Worm (Caenorhabditis elegans) whole organism, young adult: ENCODE data around the gene srh-308.
A peak's percentile ranks its signal among the peaks of the same experiment; 100 is the strongest.
"Not testable (repeated sequence)": the region's sequence is repeated elsewhere in the genome, so short reads cannot be mapped to it uniquely, and the experiment has no call there.

ENCODE experiments used
- B0019.2 ChIP-seq: fragments of 200-800 bp; sonication (Bioruptor generic); conservative IDR thresholded peaks from 2 replicates; pipeline ENCODE4 v1.3.6; 2022; ENCODE audit warnings: missing genetic modification reagents, missing genetic modification characterization, missing compliant biosample characterization
- B0261.1 ChIP-seq: sonication (generic microtip); optimal IDR thresholded peaks from 2 replicates; lab custom pipeline; 2016; ENCODE audit warnings: mild to moderate bottlenecking, missing genetic modification characterization, moderate library complexity, missing compliant biosample characterization
- C06A6.2 ChIP-seq: fragments of 200-800 bp; sonication (Bioruptor generic); conservative IDR thresholded peaks from 2 replicates; pipeline ENCODE4 v1.3.6; 2022; ENCODE audit warnings: missing genetic modification characterization, missing compliant biosample characterization
- D2030.7 ChIP-seq: fragments of 200-800 bp; sonication (Bioruptor generic); IDR thresholded peaks from 2 replicates; pipeline ENCODE4 v1.3.6; 2022; ENCODE audit warnings: missing genetic modification reagents, missing genetic modification characterization, missing compliant biosample characterization
- F37B4.10 ChIP-seq: fragments of 200-800 bp; sonication (Bioruptor generic); IDR thresholded peaks from 2 replicates; pipeline ENCODE4 v1.3.6; 2022; ENCODE audit warnings: missing genetic modification characterization, missing compliant biosample characterization
- F52B5.7 ChIP-seq: sonication (generic microtip); optimal IDR thresholded peaks from 2 replicates; lab custom pipeline; 2016; ENCODE audit warnings: mild to moderate bottlenecking, missing genetic modification characterization, missing compliant biosample characterization
- F57A8.1 ChIP-seq: fragments of 200-800 bp; sonication (Bioruptor generic); optimal IDR thresholded peaks from 2 replicates; lab custom pipeline; 2018; ENCODE audit warnings: mild to moderate bottlenecking, missing genetic modification characterization, moderate library complexity, missing compliant biosample characterization
- K12H6.12 ChIP-seq: fragments of 200-800 bp; sonication (Bioruptor generic); optimal IDR thresholded peaks from 2 replicates; lab custom pipeline; 2018; ENCODE audit warnings: mild to moderate bottlenecking, missing genetic modification characterization, missing compliant biosample characterization
- Y53G8AR.9 ChIP-seq: fragments of 200-800 bp; sonication (Bioruptor generic); conservative IDR thresholded peaks from 2 replicates; pipeline ENCODE4 v1.3.6; 2022; ENCODE audit warnings: missing genetic modification reagents, missing genetic modification characterization, missing compliant biosample characterization
- akir-1 ChIP-seq: fragments of 200-800 bp; sonication (Bioruptor generic); optimal IDR thresholded peaks from 2 replicates; lab custom pipeline; 2018; ENCODE audit warnings: mild to moderate bottlenecking, missing genetic modification characterization, moderate library complexity, missing compliant biosample characterization
- atf-7 ChIP-seq: sonication (generic microtip); optimal IDR thresholded peaks from 2 replicates; lab custom pipeline; 2017; ENCODE audit warnings: mild to moderate bottlenecking, missing genetic modification characterization, missing compliant biosample characterization
- athp-1 ChIP-seq: sonication (generic microtip); optimal IDR thresholded peaks from 2 replicates; lab custom pipeline; 2017; ENCODE audit warnings: mild to moderate bottlenecking, missing genetic modification characterization, missing compliant biosample characterization
- attf-6 ChIP-seq: fragments of 200-800 bp; sonication (Bioruptor generic); IDR thresholded peaks from 2 replicates; pipeline ENCODE4 v1.3.6; 2022; ENCODE audit warnings: missing genetic modification reagents, missing genetic modification characterization, missing compliant biosample characterization
- bed-1 ChIP-seq: fragments of 200-800 bp; sonication (Bioruptor generic); IDR thresholded peaks from 2 replicates; pipeline ENCODE4 v1.3.6; 2022; ENCODE audit warnings: missing genetic modification reagents, missing genetic modification characterization, missing compliant biosample characterization
- bed-2 ChIP-seq: fragments of 200-800 bp; sonication (Bioruptor generic); IDR thresholded peaks from 2 replicates; pipeline ENCODE4 v1.3.6; 2022; ENCODE audit warnings: missing genetic modification reagents, missing genetic modification characterization, missing compliant biosample characterization
- cebp-1 ChIP-seq, 2 experiments: fragments of 200-800 bp in 1 of 2; sonication (Bioruptor generic) in 1 of 2; sonication (generic microtip) in 1 of 2; IDR thresholded peaks in 1 of 2; optimal IDR thresholded peaks in 1 of 2; 2 replicates each; pipeline versions ENCODE4 v1.3.6 to Lab custom; 2017 to 2022; ENCODE audit warnings: missing compliant biosample characterization in 2 of 2, missing genetic modification characterization in 2 of 2, mild to moderate bottlenecking in 1 of 2, missing genetic modification reagents in 1 of 2, moderate library complexity in 1 of 2
- cebp-2 ChIP-seq: fragments of 200-800 bp; sonication (Bioruptor generic); IDR thresholded peaks from 2 replicates; pipeline ENCODE4 v1.3.6; 2022; ENCODE audit warnings: missing genetic modification characterization, missing compliant biosample characterization
- ceh-40 ChIP-seq: fragments of 200-800 bp; sonication (Bioruptor generic); IDR thresholded peaks from 2 replicates; pipeline ENCODE4 v1.3.6; 2022; ENCODE audit warnings: missing genetic modification characterization, missing compliant biosample characterization
- ceh-91 ChIP-seq: fragments of 200-800 bp; sonication (Bioruptor generic); IDR thresholded peaks from 2 replicates; pipeline ENCODE4 v1.3.6; 2022; ENCODE audit warnings: missing genetic modification reagents, missing genetic modification characterization, missing compliant biosample characterization
- ekl-4 ChIP-seq: fragments of 200-800 bp; sonication (Bioruptor generic); IDR thresholded peaks from 2 replicates; pipeline ENCODE4 v1.3.6; 2022; ENCODE audit warnings: missing genetic modification reagents, missing genetic modification characterization, missing compliant biosample characterization
- gei-17 ChIP-seq: fragments of 200-800 bp; sonication (Bioruptor generic); optimal IDR thresholded peaks from 2 replicates; lab custom pipeline; 2018; ENCODE audit warnings: mild to moderate bottlenecking, missing genetic modification characterization, missing compliant biosample characterization
- hmg-1.2 ChIP-seq: fragments of 200-800 bp; sonication (Bioruptor generic); IDR thresholded peaks from 2 replicates; pipeline ENCODE4 v1.3.6; 2022; ENCODE audit warnings: missing genetic modification reagents, missing genetic modification characterization, missing compliant biosample characterization
- hmg-20 ChIP-seq: fragments of 200-800 bp; sonication (Bioruptor generic); IDR thresholded peaks from 2 replicates; pipeline ENCODE4 v1.3.6; 2022; ENCODE audit warnings: missing genetic modification reagents, missing genetic modification characterization, missing compliant biosample characterization
- hsf-1 ChIP-seq: fragments of 200-800 bp; sonication (Bioruptor generic); IDR thresholded peaks from 2 replicates; pipeline ENCODE4 v1.3.6; 2022; ENCODE audit warnings: missing genetic modification reagents, missing genetic modification characterization, missing compliant biosample characterization
- lag-1 ChIP-seq: fragments of 200-800 bp; sonication (Bioruptor generic); IDR thresholded peaks from 2 replicates; pipeline ENCODE4 v1.3.6; 2022; ENCODE audit warnings: missing genetic modification reagents, missing genetic modification characterization, missing compliant biosample characterization
- let-607 ChIP-seq, 2 experiments: fragments of 200-800 bp in 1 of 2; sonication (Bioruptor generic) in 1 of 2; sonication (generic microtip) in 1 of 2; optimal IDR thresholded peaks; 2 replicates each; lab custom pipeline; 2016 to 2018; ENCODE audit warnings: mild to moderate bottlenecking in 2 of 2, missing compliant biosample characterization in 2 of 2, missing genetic modification characterization in 2 of 2, moderate library complexity in 2 of 2, missing genotype in 1 of 2
- lin-26 ChIP-seq: fragments of 200-800 bp; sonication (Bioruptor generic); IDR thresholded peaks from 2 replicates; pipeline ENCODE4 v1.3.6; 2022; ENCODE audit warnings: missing genetic modification reagents, missing genetic modification characterization, missing compliant biosample characterization
- lir-1 ChIP-seq: fragments of 200-800 bp; sonication (Bioruptor generic); conservative IDR thresholded peaks from 2 replicates; pipeline ENCODE4 v1.3.6; 2022; ENCODE audit warnings: missing genetic modification reagents, missing genetic modification characterization, missing compliant biosample characterization
- lsl-1 ChIP-seq: fragments of 200-800 bp; sonication (Bioruptor generic); optimal IDR thresholded peaks from 2 replicates; lab custom pipeline; 2018; ENCODE audit warnings: mild to moderate bottlenecking, missing genetic modification characterization, moderate library complexity, missing compliant biosample characterization
- madf-6 ChIP-seq: fragments of 200-800 bp; sonication (Bioruptor generic); IDR thresholded peaks from 2 replicates; pipeline ENCODE4 v1.3.6; 2022; ENCODE audit warnings: missing genetic modification reagents, missing genetic modification characterization, missing compliant biosample characterization
- nfyb-1 ChIP-seq: fragments of 200-800 bp; sonication (Bioruptor generic); IDR thresholded peaks from 2 replicates; pipeline ENCODE4 v1.3.6; 2022; ENCODE audit warnings: missing genetic modification reagents, missing genetic modification characterization, missing compliant biosample characterization
- nhr-120 ChIP-seq: fragments of 200-800 bp; sonication (Bioruptor generic); IDR thresholded peaks from 2 replicates; pipeline ENCODE4 v1.3.6; 2022; ENCODE audit warnings: missing genetic modification characterization, missing compliant biosample characterization
- nhr-27 ChIP-seq: fragments of 200-800 bp; sonication (Bioruptor generic); optimal IDR thresholded peaks from 2 replicates; lab custom pipeline; 2018; ENCODE audit warnings: mild to moderate bottlenecking, missing genetic modification characterization, moderate library complexity, missing compliant biosample characterization
- nhr-80 ChIP-seq: sonication (generic microtip); optimal IDR thresholded peaks from 2 replicates; lab custom pipeline; 2016; ENCODE audit warnings: missing genetic modification characterization, missing compliant biosample characterization
- pbrm-1 ChIP-seq: fragments of 200-800 bp; sonication (Bioruptor generic); IDR thresholded peaks from 2 replicates; pipeline ENCODE4 v1.3.6; 2022; ENCODE audit warnings: missing genetic modification reagents, missing genetic modification characterization, missing compliant biosample characterization
- repo-1 ChIP-seq: sonication (generic microtip); optimal IDR thresholded peaks from 2 replicates; lab custom pipeline; 2017; ENCODE audit warnings: mild to moderate bottlenecking, missing genetic modification characterization, missing compliant biosample characterization
- snpc-4 ChIP-seq, 5 experiments: fragments of 150-350 bp in 1 of 5; sonication (generic microtip) in 4 of 5; optimal IDR thresholded peaks; 2 replicates each; lab custom pipeline; 2014 to 2018; ENCODE audit warnings: missing genetic modification characterization in 5 of 5, missing biosample characterization in 3 of 5, antibody characterized with exemption in 2 of 5, mild to moderate bottlenecking in 2 of 5, missing compliant biosample characterization in 2 of 5, missing genotype in 2 of 5, moderate library complexity in 2 of 5, missing genetic modification reagents in 1 of 5
- somi-1 ChIP-seq: fragments of 200-800 bp; sonication (Bioruptor generic); optimal IDR thresholded peaks from 2 replicates; lab custom pipeline; 2018; ENCODE audit warnings: mild to moderate bottlenecking, missing genetic modification characterization, missing compliant biosample characterization
- tlf-1 ChIP-seq: fragments of 200-800 bp; sonication (Bioruptor generic); optimal IDR thresholded peaks from 2 replicates; lab custom pipeline; 2018; ENCODE audit warnings: mild to moderate bottlenecking, missing genetic modification characterization, missing compliant biosample characterization
- zim-3 ChIP-seq: sonication (generic microtip); optimal IDR thresholded peaks from 2 replicates; lab custom pipeline; 2017; ENCODE audit warnings: mild to moderate bottlenecking, missing genetic modification characterization, moderate library complexity, missing compliant biosample characterization
- ztf-25 ChIP-seq: fragments of 200-800 bp; sonication (Bioruptor generic); IDR thresholded peaks from 2 replicates; pipeline ENCODE4 v1.3.6; 2022; ENCODE audit warnings: missing genetic modification reagents, missing genetic modification characterization, missing compliant biosample characterization
- ztf-28 ChIP-seq: fragments of 200-800 bp; sonication (Bioruptor generic); IDR thresholded peaks from 2 replicates; pipeline ENCODE4 v1.3.6; 2022; ENCODE audit warnings: missing genetic modification reagents, missing genetic modification characterization, missing compliant biosample characterization

The srh-308 gene

ce11 chrV:14055097-14055496 is 37.7 kb upstream of the srh-308 start (continued):
- TF ChIP-seq nhr-27 (tag; lab: Kevin White, UChicago) (peak; percentile 75), zim-3 (tag; lab: Kevin White, UChicago) (peak; percentile 89), bed-1 (GFP tag; lab: Robert Waterston, UW) (peak; percentile 97), nfyb-1 (peak; percentile 97), Y53G8AR.9 (GFP tag; lab: Robert Waterston, UW) (peak; percentile 97), lag-1 (peak; percentile 97), atf-7 (tag; lab: Kevin White, UChicago) (peak; percentile 95), somi-1 (GFP tag; lab: Kevin White, UChicago) (peak; percentile 84), pbrm-1 (GFP tag; lab: Robert Waterston, UW) (peak; percentile 95), lir-1 (peak; percentile 97), F57A8.1 (peak; percentile 34), ztf-28 (GFP tag; lab: Robert Waterston, UW) (peak; percentile 91), gei-17 (peak; percentile 72), ekl-4 (peak; percentile 98), let-607 (tag; optimal IDR thresholded peaks at IDR 0.05; lab: Kevin White, UChicago) (peak; percentile 55 to 92), hmg-20 (GFP tag; lab: Robert Waterston, UW) (peak; percentile 91), B0019.2 (GFP tag; lab: Robert Waterston, UW) (0 out of 2 replicates have a peak, but pooled peaks have one; percentile 15), nhr-80 (peak; percentile 75), tlf-1 (GFP tag; lab: Kevin White, UChicago) (peak; percentile 85), C06A6.2 (GFP tag; lab: Robert Waterston, UW) (peak; percentile 97), bed-2 (GFP tag; lab: Robert Waterston, UW) (peak; percentile 98), snpc-4 (tag; optimal IDR thresholded peaks at IDR 0.05; lab: Kevin White, UChicago) (peak in 3 of 4 experiments; percentile 48 to 82 (median 77)), madf-6 (peak; percentile 85), athp-1 (peak; percentile 91), lsl-1 (peak; percentile 29), hsf-1 (peak; percentile 74), D2030.7 (GFP tag; lab: Robert Waterston, UW) (peak; percentile 60), K12H6.12 (peak; percentile 92), F52B5.7 (tag; lab: Kevin White, UChicago) (peak; percentile 73), nhr-120 (GFP tag; lab: Robert Waterston, UW) (peak; percentile 83; the same call in 1 of the 2 replicates), cebp-2 (GFP tag; lab: Robert Waterston, UW) (0 out of 2 replicates have a peak, but pooled peaks have one; percentile 27), lin-26 (peak; percentile 83), B0261.1 (tag; lab: Kevin White, UChicago) (peak; percentile 17), repo-1 (tag; lab: Kevin White, UChicago) (peak; percentile 78), akir-1 (peak; percentile 94), ceh-91 (GFP tag; lab: Robert Waterston, UW) (peak; percentile 77), ceh-40 (GFP tag; lab: Robert Waterston, UW) (0 out of 2 replicates have a peak, but pooled peaks have one; percentile 25), cebp-1 (GFP tag; IDR thresholded peaks at IDR 0.05; lab: Robert Waterston, UW) (peak; percentile 87), cebp-1 (tag; optimal IDR thresholded peaks at IDR 0.05; lab: Kevin White, UChicago) (peak; percentile 87), ztf-25 (GFP tag; lab: Robert Waterston, UW) (peak; percentile 77; the same call in 1 of the 2 replicates), hmg-1.2 (GFP tag; lab: Robert Waterston, UW) (peak; percentile 96), attf-6 (peak; percentile 58), F37B4.10 (GFP tag; lab: Robert Waterston, UW) (peak; percentile 90; the same call in 1 of the 2 replicates)
- TF ChIP-seq snpc-4 (GFP tag; optimal IDR thresholded peaks at IDR 0.05; lab: Kevin White, UChicago): not testable (repeated sequence)
- TF ChIP-seq, all 124 proteins: peak for 89; not testable (repeated sequence) for 35
